Worm (Caenorhabditis elegans) whole organism, late embryonic: ENCODE measurements around the gene C54D10.3.

Experiments
- C08G9.2 ChIP-seq: sonication (generic microtip); optimal IDR thresholded peaks from 2 replicates; lab custom pipeline; 2016; ENCODE audit warnings: mild to moderate bottlenecking, missing genetic modification characterization, moderate library complexity, missing compliant biosample characterization
- Y22D7AL.16 ChIP-seq: sonication (generic microtip); optimal IDR thresholded peaks from 2 replicates; lab custom pipeline; 2016; ENCODE audit warnings: missing genetic modification characterization, missing compliant biosample characterization
- ama-1 ChIP-seq: fragments of 150-350 bp; optimal IDR thresholded peaks from 2 replicates; lab custom pipeline; 2014
- dve-1 ChIP-seq: sonication (generic microtip); optimal IDR thresholded peaks from 2 replicates; lab custom pipeline; 2017; ENCODE audit warnings: antibody characterized with exemption, mild to moderate bottlenecking, missing genetic modification characterization, missing compliant biosample characterization
- elt-2 ChIP-seq: sonication (generic microtip); optimal IDR thresholded peaks from 2 replicates; lab custom pipeline; 2016; ENCODE audit warnings: missing genetic modification reagents, missing genetic modification characterization, missing compliant biosample characterization
- hlh-13 ChIP-seq: fragments of 200-800 bp; sonication (Bioruptor generic); optimal IDR thresholded peaks from 2 replicates; lab custom pipeline; 2018; ENCODE audit warnings: mild to moderate bottlenecking, missing genetic modification characterization, missing compliant biosample characterization
- pag-3 ChIP-seq: sonication (generic microtip); optimal IDR thresholded peaks from 2 replicates; lab custom pipeline; 2016; ENCODE audit warnings: missing compliant biosample characterization, missing genetic modification characterization, borderline replicate concordance
- pqm-1 ChIP-seq: sonication (generic microtip); optimal IDR thresholded peaks from 2 replicates; lab custom pipeline; 2016; ENCODE audit warnings: missing genetic modification characterization, missing compliant biosample characterization
- unc-55 ChIP-seq: sonication (generic microtip); optimal IDR thresholded peaks from 2 replicates; lab custom pipeline; 2017; ENCODE audit warnings: missing biosample characterization, missing genetic modification reagents, missing genetic modification characterization

- no peak for TF ChIP-seq unc-55 (GFP tag; lab: Kevin White, UChicago)
- no peak for TF ChIP-seq ama-1
- TF ChIP-seq dve-1 (tag; lab: Kevin White, UChicago), result no peak
- TF ChIP-seq elt-2, result no peak
- no peak for TF ChIP-seq pqm-1 (tag; lab: Kevin White, UChicago)
- no peak for TF ChIP-seq Y22D7AL.16 (tag; lab: Kevin White, UChicago)
- no peak for TF ChIP-seq C08G9.2 (tag; lab: Kevin White, UChicago)
- TF ChIP-seq hlh-13, result no peak
- TF ChIP-seq pag-3 (tag; lab: Kevin White, UChicago), result no peak
Observed at ce11 chrV:12397545-12397944, 20.8 kb upstream of the C54D10.3 start, which contains the start of gene K01D12.5.
